Worm (Caenorhabditis elegans): ENCODE results near the gene T23F2.4.

The T23F2.4 gene

ce11 chrX:5516365-5516764 is 1.5 kb upstream of the T23F2.4 start:
- no peak for TF ChIP-seq tbx-37 (GFP tag; conservative IDR thresholded peaks at IDR 0.05)
- TF ChIP-seq F13C5.2 (tag; optimal IDR thresholded peaks at IDR 0.05): no peak
- TF ChIP-seq hmg-4 (GFP tag; optimal IDR thresholded peaks at IDR 0.05): no peak
- no peak for TF ChIP-seq scrt-1 (GFP tag; IDR thresholded peaks at IDR 0.05)
- TF ChIP-seq ceh-13 (GFP tag; optimal IDR thresholded peaks at IDR 0.05): no peak
- TF ChIP-seq ets-7 (tag; optimal IDR thresholded peaks at IDR 0.05): no peak

- no peak for TF ChIP-seq aly-1 (tag; optimal IDR thresholded peaks at IDR 0.05)
- no peak for TF ChIP-seq flt-1 (GFP tag; IDR thresholded peaks at IDR 0.05)
- no peak for TF ChIP-seq B0310.2 (tag; optimal IDR thresholded peaks at IDR 0.05)
- TF ChIP-seq F13C5.2 (tag; optimal IDR thresholded peaks at IDR 0.05): no peak
- no peak for TF ChIP-seq ama-1 (optimal IDR thresholded peaks at IDR 0.05)
- no peak for TF ChIP-seq sea-1 (GFP tag; conservative IDR thresholded peaks at IDR 0.05)
These were observed 575 bp upstream of the T23F2.4 start for ce11 chrX:5515459-5515858.

ce11 chrX:5514346-5514745 is 538 bp downstream of the T23F2.4 start:
- no peak for TF ChIP-seq ets-7 (tag; optimal IDR thresholded peaks at IDR 0.05)
- no peak for TF ChIP-seq hmg-4 (GFP tag; optimal IDR thresholded peaks at IDR 0.05)
- TF ChIP-seq tbx-11 (GFP tag; IDR thresholded peaks at IDR 0.05): no peak
- TF ChIP-seq flt-1 (GFP tag; IDR thresholded peaks at IDR 0.05): no peak
- TF ChIP-seq hmbx-1 (tag; optimal IDR thresholded peaks at IDR 0.05): no peak
- no peak for TF ChIP-seq ceh-13 (GFP tag; optimal IDR thresholded peaks at IDR 0.05)
- TF ChIP-seq ama-1 (optimal IDR thresholded peaks at IDR 0.05): no peak
- TF ChIP-seq pes-1 (GFP tag; IDR thresholded peaks at IDR 0.05): no peak
- TF ChIP-seq tra-4 (tag; optimal IDR thresholded peaks at IDR 0.05): no peak
- no peak for TF ChIP-seq B0310.2 (tag; optimal IDR thresholded peaks at IDR 0.05)
- no peak for TF ChIP-seq sea-1 (GFP tag; conservative IDR thresholded peaks at IDR 0.05)

ce11 chrX:5512707-5513106 is 2.2 kb downstream of the T23F2.4 start:
- no peak for TF ChIP-seq ceh-13 (GFP tag; optimal IDR thresholded peaks at IDR 0.05)
- TF ChIP-seq F13C5.2 (tag; optimal IDR thresholded peaks at IDR 0.05): no peak
- no peak for TF ChIP-seq tra-4 (tag; optimal IDR thresholded peaks at IDR 0.05)
- TF ChIP-seq pes-1 (GFP tag; IDR thresholded peaks at IDR 0.05): no peak
- TF ChIP-seq ama-1 (optimal IDR thresholded peaks at IDR 0.05): no peak
- TF ChIP-seq aly-1 (tag; optimal IDR thresholded peaks at IDR 0.05): no peak
- no peak for TF ChIP-seq B0310.2 (tag; optimal IDR thresholded peaks at IDR 0.05)
- TF ChIP-seq ceh-36 (tag; optimal IDR thresholded peaks at IDR 0.05): no peak
- TF ChIP-seq ets-7 (tag; optimal IDR thresholded peaks at IDR 0.05): no peak
- no peak for TF ChIP-seq sea-1 (GFP tag; conservative IDR thresholded peaks at IDR 0.05)
- TF ChIP-seq scrt-1 (GFP tag; IDR thresholded peaks at IDR 0.05): no peak
- no peak for TF ChIP-seq flt-1 (GFP tag; IDR thresholded peaks at IDR 0.05)
- TF ChIP-seq hmbx-1 (tag; optimal IDR thresholded peaks at IDR 0.05): no peak

- TF ChIP-seq ets-7 (tag; optimal IDR thresholded peaks at IDR 0.05): no peak
- TF ChIP-seq tbx-11 (GFP tag; IDR thresholded peaks at IDR 0.05): no peak
- no peak for TF ChIP-seq hnd-1 (tag; optimal IDR thresholded peaks at IDR 0.05)
- no peak for TF ChIP-seq pes-1 (GFP tag; IDR thresholded peaks at IDR 0.05)
These were observed 2.7 kb downstream of the T23F2.4 start, which contains the start of gene T23F2.3 for ce11 chrX:5512227-5512626. Gene T23F2.3 (minus strand): TSS chrX:5512327.

- TF ChIP-seq hnd-1 (tag; optimal IDR thresholded peaks at IDR 0.05) (no peak), hmg-4 (GFP tag; optimal IDR thresholded peaks at IDR 0.05) (peak; percentile 15)
These were observed 5.6 kb downstream of the T23F2.4 start for ce11 chrX:5509114-5509877.

- TF ChIP-seq tbx-37 (GFP tag; conservative IDR thresholded peaks at IDR 0.05) (no peak), hnd-1 (tag; optimal IDR thresholded peaks at IDR 0.05) (no peak), tbx-11 (GFP tag; IDR thresholded peaks at IDR 0.05) (no peak), pes-1 (GFP tag; IDR thresholded peaks at IDR 0.05) (no peak), sea-1 (GFP tag; conservative IDR thresholded peaks at IDR 0.05) (no peak), hmg-4 (GFP tag; optimal IDR thresholded peaks at IDR 0.05) (no peak), hmbx-1 (tag; optimal IDR thresholded peaks at IDR 0.05) (no peak), ceh-13 (GFP tag; optimal IDR thresholded peaks at IDR 0.05) (no peak), scrt-1 (GFP tag; IDR thresholded peaks at IDR 0.05) (no peak), ets-7 (tag; optimal IDR thresholded peaks at IDR 0.05) (no peak), aly-1 (tag; optimal IDR thresholded peaks at IDR 0.05) (no peak), flt-1 (GFP tag; IDR thresholded peaks at IDR 0.05) (no peak), F13C5.2 (tag; optimal IDR thresholded peaks at IDR 0.05) (no peak), tra-4 (tag; optimal IDR thresholded peaks at IDR 0.05) (no peak), ceh-36 (tag; optimal IDR thresholded peaks at IDR 0.05) (no peak), B0310.2 (tag; optimal IDR thresholded peaks at IDR 0.05) (no peak)
These were observed 7.0 kb downstream of the T23F2.4 start for ce11 chrX:5507926-5508325.

- TF ChIP-seq ets-7 (tag; optimal IDR thresholded peaks at IDR 0.05): no peak
- TF ChIP-seq hmbx-1 (tag; optimal IDR thresholded peaks at IDR 0.05): no peak
- no peak for TF ChIP-seq scrt-1 (GFP tag; IDR thresholded peaks at IDR 0.05)
- no peak for TF ChIP-seq aly-1 (tag; optimal IDR thresholded peaks at IDR 0.05)
- TF ChIP-seq F13C5.2 (tag; optimal IDR thresholded peaks at IDR 0.05): no peak
- no peak for TF ChIP-seq pes-1 (GFP tag; IDR thresholded peaks at IDR 0.05)
These were observed 8.4 kb downstream of the T23F2.4 start for ce11 chrX:5506432-5506977.
